Fruit fly (Drosophila melanogaster) whole organism, prepupa: ENCODE data around the gene Ino80.

ENCODE experiments used
- Ets21C ChIP-seq: fragments of 200-800 bp; sonication (Bioruptor generic); optimal IDR thresholded peaks from 3 replicates; lab custom pipeline; 2016; ENCODE audit warnings: missing biosample characterization, missing genetic modification characterization
- Lpt ChIP-seq: fragments of 200-800 bp; sonication (Bioruptor generic); optimal IDR thresholded peaks from 3 replicates; lab custom pipeline; 2016; ENCODE audit warnings: missing biosample characterization, missing genetic modification characterization
- OdsH ChIP-seq: fragments of 200-800 bp; sonication (Bioruptor generic); optimal IDR thresholded peaks from 3 replicates; lab custom pipeline; 2016; ENCODE audit warnings: missing biosample characterization, missing genetic modification characterization
- Sox14 ChIP-seq: fragments of 200-800 bp; sonication (Bioruptor generic); optimal IDR thresholded peaks from 3 replicates; lab custom pipeline; 2016; ENCODE audit warnings: missing biosample characterization, missing genetic modification characterization

dm6 chr3R:19350375-19350943, 52.5 kb downstream of the Ino80 start:
- TF ChIP-seq Sox14 (GFP tag; lab: Kevin White, UChicago) (no peak), OdsH (GFP tag; lab: Kevin White, UChicago) (no peak), Lpt (no peak), Ets21C (GFP tag; lab: Kevin White, UChicago) (no peak)
